Fruit fly (Drosophila melanogaster) whole organism, prepupa: ENCODE results near the gene Rab8.

Source experiments
- Blimp-1 ChIP-seq: fragments of 200-800 bp; sonication (Bioruptor generic); optimal IDR thresholded peaks from 3 replicates; lab custom pipeline; 2017; ENCODE audit warnings: missing biosample characterization, missing genetic modification characterization, mild to moderate bottlenecking, moderate library complexity, missing genetic modification reagents
- CG10669 ChIP-seq: fragments of 200-800 bp; sonication (Bioruptor generic); optimal IDR thresholded peaks from 3 replicates; lab custom pipeline; 2018; ENCODE audit warnings: missing biosample characterization, mild to moderate bottlenecking, missing genetic modification characterization, moderate library complexity
- CG16779 ChIP-seq: fragments of 200-800 bp; sonication (Bioruptor generic); optimal IDR thresholded peaks from 3 replicates; lab custom pipeline; 2017; ENCODE audit warnings: missing biosample characterization, mild to moderate bottlenecking, missing genetic modification characterization
- CG6276 ChIP-seq: fragments of 200-800 bp; sonication (Bioruptor generic); optimal IDR thresholded peaks from 2 replicates; lab custom pipeline; 2017; ENCODE audit warnings: missing biosample characterization, mild to moderate bottlenecking, missing genetic modification characterization
- CG6808 ChIP-seq: fragments of 200-800 bp; sonication (Bioruptor generic); optimal IDR thresholded peaks from 3 replicates; lab custom pipeline; 2017; ENCODE audit warnings: missing biosample characterization, missing genetic modification characterization, mild to moderate bottlenecking, moderate library complexity, missing genetic modification reagents
- Eip93F ChIP-seq: fragments of 200-800 bp; sonication (Bioruptor generic); optimal IDR thresholded peaks from 2 replicates; lab custom pipeline; 2016; ENCODE audit warnings: missing biosample characterization, mild to moderate bottlenecking, missing genetic modification characterization
- Ets96B ChIP-seq: fragments of 200-800 bp; optimal IDR thresholded peaks from 2 replicates; lab custom pipeline; 2019; ENCODE audit warnings: missing biosample characterization, mild to moderate bottlenecking, missing genetic modification characterization, moderate library complexity
- Hr4 ChIP-seq: fragments of 200-800 bp; sonication (Bioruptor generic); optimal IDR thresholded peaks from 3 replicates; lab custom pipeline; 2016; ENCODE audit warnings: missing biosample characterization, missing genetic modification characterization
- fd59A ChIP-seq: fragments of 200-800 bp; sonication (Bioruptor generic); optimal IDR thresholded peaks from 2 replicates; lab custom pipeline; 2017; ENCODE audit warnings: missing biosample characterization, mild to moderate bottlenecking, missing genetic modification characterization, missing genetic modification reagents
- lz ChIP-seq: fragments of 200-800 bp; sonication (Bioruptor generic); optimal IDR thresholded peaks from 3 replicates; lab custom pipeline; 2016; ENCODE audit warnings: missing biosample characterization, missing genetic modification characterization
- vri ChIP-seq: fragments of 200-800 bp; sonication (Bioruptor generic); optimal IDR thresholded peaks from 3 replicates; lab custom pipeline; 2016; ENCODE audit warnings: missing biosample characterization, mild to moderate bottlenecking, missing genetic modification characterization

The Rab8 gene

DNA sequence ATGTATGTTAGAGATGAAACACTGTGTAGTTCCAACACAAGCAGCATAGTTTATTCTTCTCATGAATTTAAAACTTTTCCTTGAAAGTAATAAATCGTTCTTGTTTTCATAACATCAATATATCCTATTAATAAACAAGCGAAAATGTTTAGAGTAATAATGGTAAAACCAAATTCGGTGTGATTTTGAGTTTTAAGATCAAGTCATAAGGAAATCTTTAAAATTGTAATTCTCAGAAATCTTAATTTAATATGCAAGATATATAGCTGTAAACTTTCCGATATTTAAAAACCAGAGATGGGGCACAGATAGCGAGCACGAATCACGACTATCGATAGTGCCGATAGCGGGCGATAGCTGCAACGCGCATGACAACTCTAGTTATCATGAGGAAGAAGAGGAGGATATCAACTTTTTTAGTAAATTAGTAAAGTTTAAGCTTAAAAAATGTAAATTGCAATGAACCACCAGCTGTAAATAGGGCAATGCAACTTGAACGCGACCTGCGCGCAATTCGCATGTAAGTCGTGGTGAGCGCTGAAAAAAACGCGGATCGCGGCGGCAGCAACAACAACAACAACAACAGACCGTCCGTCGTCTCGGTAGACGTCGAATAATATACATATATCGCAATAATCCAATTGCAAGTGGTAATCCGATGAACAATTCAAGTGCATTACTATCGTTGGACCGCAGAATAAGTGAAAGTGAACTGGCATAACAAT lies 52.9 kb downstream of the Rab8 start, which contains the start of the genes Fibp and Deaf1 (continued):
- peak; percentile 39 for TF ChIP-seq fd59A (GFP tag; lab: Kevin White, UChicago)
- peak; percentile 79 for TF ChIP-seq Hr4 (GFP tag; lab: Kevin White, UChicago)
- peak; percentile 87 for TF ChIP-seq lz (GFP tag; lab: Kevin White, UChicago)
- peak; percentile 55 for TF ChIP-seq CG10669 (GFP tag; lab: Kevin White, UChicago)
- TF ChIP-seq Eip93F (GFP tag; lab: Kevin White, UChicago): no peak
- peak; percentile 64 for TF ChIP-seq Ets96B (tag; lab: Kevin White, UChicago)
- TF ChIP-seq CG6808 (GFP tag; lab: Kevin White, UChicago): no peak
- TF ChIP-seq Blimp-1 (GFP tag; lab: Kevin White, UChicago): no peak
- TF ChIP-seq vri (GFP tag; lab: Kevin White, UChicago): no peak
- no peak for TF ChIP-seq CG6276 (GFP tag; lab: Kevin White, UChicago)
- no peak for TF ChIP-seq CG16779
